Worm (Caenorhabditis elegans): ENCODE results near the gene otpl-7.

- TF ChIP-seq nhr-28 (tag; optimal IDR thresholded peaks at IDR 0.05) (no peak), nhr-102 (tag; optimal IDR thresholded peaks at IDR 0.05) (no peak), lir-3 (tag; optimal IDR thresholded peaks at IDR 0.05) (no peak), unc-39 (tag; optimal IDR thresholded peaks at IDR 0.05) (no peak), fkh-10 (GFP tag; optimal IDR thresholded peaks at IDR 0.05) (no peak), nhr-76 (tag; optimal IDR thresholded peaks at IDR 0.05) (no peak), gei-8 (GFP tag; optimal IDR thresholded peaks at IDR 0.05) (no peak), nhr-77 (tag; optimal IDR thresholded peaks at IDR 0.05) (no peak), lsy-2 (tag; optimal IDR thresholded peaks at IDR 0.05) (no peak), daf-8 (GFP tag; IDR thresholded peaks at IDR 0.05) (no peak), lin-15B (tag; optimal IDR thresholded peaks at IDR 0.05) (no peak), ZK546.5 (tag; optimal IDR thresholded peaks at IDR 0.05) (no peak), mdl-1 (tag; optimal IDR thresholded peaks at IDR 0.05) (no peak)
Observed at ce11 chrV:8548989-8549388, 27.7 kb downstream of the otpl-7 start, which contains the start of gene stdh-4.

Measured in whole organism, L4 larva.